Fruit fly (Drosophila melanogaster) whole organism, prepupa: ENCODE results near the gene Ndc1.

Experiments
- CG6854 ChIP-seq: fragments of 200-800 bp; sonication (Bioruptor generic); optimal IDR thresholded peaks from 2 replicates; lab custom pipeline; 2017; ENCODE audit warnings: missing biosample characterization, mild to moderate bottlenecking, missing genetic modification characterization
- Smox ChIP-seq: fragments of 200-800 bp; sonication (Bioruptor generic); optimal IDR thresholded peaks from 3 replicates; lab custom pipeline; 2016; ENCODE audit warnings: missing biosample characterization, missing genetic modification characterization
- topi ChIP-seq: fragments of 200-800 bp; sonication (Bioruptor generic); optimal IDR thresholded peaks from 3 replicates; lab custom pipeline; 2016; ENCODE audit warnings: missing biosample characterization, missing genetic modification characterization

DNA sequence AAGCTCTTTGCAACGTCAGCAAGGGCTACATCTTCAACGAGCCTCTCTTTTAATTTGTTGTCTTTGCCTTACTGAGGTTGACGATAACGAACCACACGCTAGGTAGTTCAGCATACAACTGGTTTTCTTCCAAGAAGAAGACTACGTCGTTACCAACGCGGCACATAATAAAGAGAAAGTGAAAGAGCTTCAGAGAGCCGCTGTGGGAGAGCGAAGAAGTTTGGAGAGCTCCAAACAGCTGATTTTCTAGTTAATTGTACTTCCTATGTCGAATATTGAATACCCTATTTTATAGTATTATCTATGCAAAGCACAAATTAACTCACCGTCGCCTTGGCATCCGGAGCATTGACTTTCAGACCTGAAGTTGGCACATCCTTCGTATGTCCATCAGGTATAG is 31.2 kb downstream of the Ndc1 start:
- TF ChIP-seq topi (peak; percentile 21), CG6854 (GFP tag; lab: Kevin White, UChicago) (peak; percentile 56), Smox (GFP tag; lab: Kevin White, UChicago) (no peak)
